Fruit fly (Drosophila melanogaster): Measurements from ENCODE around the gene drd.

Gene drd

DNA sequence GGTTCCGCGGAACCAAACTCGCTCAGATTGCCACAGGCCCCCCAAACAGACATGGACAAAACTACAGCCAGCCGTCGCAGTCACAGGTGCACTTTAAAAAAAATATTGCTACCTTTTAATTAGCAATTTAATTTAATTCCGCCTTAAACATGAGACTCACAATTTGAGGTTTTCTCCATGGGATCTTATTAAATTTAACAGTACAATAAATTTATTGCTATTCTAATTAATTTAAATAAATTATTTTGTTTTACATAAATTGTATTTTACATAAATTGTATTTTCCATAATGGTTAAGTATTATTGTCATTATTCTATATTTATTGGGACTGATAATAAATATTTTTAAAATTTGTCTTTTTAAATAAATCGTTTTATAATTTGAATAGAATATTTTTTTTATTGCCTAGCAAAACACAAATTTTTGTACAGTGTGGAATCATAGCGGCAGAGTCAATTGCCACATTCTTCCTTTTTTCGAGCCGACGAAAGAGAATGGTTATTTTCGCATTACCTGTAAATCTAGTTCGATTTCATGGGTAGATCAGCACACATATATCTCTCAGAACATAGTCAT is 2.0 kb upstream of the drd start (continued):
- TF ChIP-seq CG43689 (GFP tag; IDR thresholded peaks at IDR 0.05), result no peak
- no peak for TF ChIP-seq repo (GFP tag; optimal IDR thresholded peaks at IDR 0.05)
- TF ChIP-seq Rx (GFP tag; IDR thresholded peaks at IDR 0.05), result no peak
- TF ChIP-seq Fer1 (GFP tag; optimal IDR thresholded peaks at IDR 0.05), result no peak
- TF ChIP-seq tap (tag; optimal IDR thresholded peaks at IDR 0.05), result no peak
- no peak for TF ChIP-seq Camta (GFP tag; optimal IDR thresholded peaks at IDR 0.05)
- no peak for TF ChIP-seq bab2 (GFP tag; optimal IDR thresholded peaks at IDR 0.05)
- peak; percentile 44 for TF ChIP-seq Sox100B (GFP tag; optimal IDR thresholded peaks at IDR 0.05)
- no peak for TF ChIP-seq rib (GFP tag; IDR thresholded peaks at IDR 0.05)
- no peak for TF ChIP-seq CG6791 (GFP tag; IDR thresholded peaks at IDR 0.05; ENCODE audit: partially characterized antibody)
- TF ChIP-seq al (GFP tag; IDR thresholded peaks at IDR 0.05), result no peak
- TF ChIP-seq Drgx (GFP tag; IDR thresholded peaks at IDR 0.05), result peak; percentile 29; the same call in 1 of the 2 replicates
- TF ChIP-seq CG10979 (tag; optimal IDR thresholded peaks at IDR 0.05), result peak; percentile 6
- no peak for TF ChIP-seq amos (GFP tag; IDR thresholded peaks at IDR 0.05; ENCODE audit: partially characterized antibody)
- TF ChIP-seq sima (GFP tag; optimal IDR thresholded peaks at IDR 0.05), result no peak
- no peak for TF ChIP-seq Lim3 (GFP tag; IDR thresholded peaks at IDR 0.05)
- TF ChIP-seq pb (GFP tag; optimal IDR thresholded peaks at IDR 0.05), result no peak
- TF ChIP-seq dmrt99B (tag; optimal IDR thresholded peaks at IDR 0.05), result peak; percentile 57
- no peak for TF ChIP-seq lilli (GFP tag; optimal IDR thresholded peaks at IDR 0.05)
- no peak for TF ChIP-seq GATAe (GFP tag; conservative IDR thresholded peaks at IDR 0.05)
- no peak for TF ChIP-seq inv (GFP tag; IDR thresholded peaks at IDR 0.05; ENCODE audit: partially characterized antibody)
- TF ChIP-seq vnd (GFP tag; IDR thresholded peaks at IDR 0.05; ENCODE audit: partially characterized antibody), result no peak
- TF ChIP-seq sens (GFP tag), result no peak
- no peak for TF ChIP-seq slp2 (GFP tag; optimal IDR thresholded peaks at IDR 0.05)
- no peak for TF ChIP-seq pum (GFP tag; optimal IDR thresholded peaks at IDR 0.05)
- TF ChIP-seq pfk (GFP tag; optimal IDR thresholded peaks at IDR 0.05), result no peak
- no peak for TF ChIP-seq org-1 (GFP tag; optimal IDR thresholded peaks at IDR 0.05)
- TF ChIP-seq croc (GFP tag; conservative IDR thresholded peaks at IDR 0.05), result no peak
- no peak for TF ChIP-seq Vsx1 (GFP tag; optimal IDR thresholded peaks at IDR 0.05)
- TF ChIP-seq CG2712 (tag; optimal IDR thresholded peaks at IDR 0.05), result peak; percentile 37
- no peak for TF ChIP-seq CG8388 (GFP tag; optimal IDR thresholded peaks at IDR 0.05)
- peak; percentile 49 for TF ChIP-seq Sox102F (GFP tag; optimal IDR thresholded peaks at IDR 0.05)
- no peak for TF ChIP-seq CG1832 (GFP tag; optimal IDR thresholded peaks at IDR 0.05)
- TF ChIP-seq CG10147 (GFP tag; optimal IDR thresholded peaks at IDR 0.05), result no peak
- TF ChIP-seq btn (GFP tag; optimal IDR thresholded peaks at IDR 0.05), result no peak
- no peak for TF ChIP-seq Deaf1 (tag; optimal IDR thresholded peaks at IDR 0.05)
- no peak for TF ChIP-seq CG13775 (GFP tag; optimal IDR thresholded peaks at IDR 0.05)
- TF ChIP-seq Ssrp (tag; optimal IDR thresholded peaks at IDR 0.05), result peak; percentile 40
- no peak for TF ChIP-seq CG10321 (GFP tag; IDR thresholded peaks at IDR 0.05)
- TF ChIP-seq mld (GFP tag; IDR thresholded peaks at IDR 0.05; ENCODE audit: partially characterized antibody), result no peak
- no peak for TF ChIP-seq D19A (tag; optimal IDR thresholded peaks at IDR 0.05)
- TF ChIP-seq CG18764 (GFP tag; optimal IDR thresholded peaks at IDR 0.05), result no peak
- peak; percentile 63; the same call in 2 of the 3 replicates for TF ChIP-seq CG17361 (GFP tag; IDR thresholded peaks at IDR 0.05)
- no peak for TF ChIP-seq wor (GFP tag; IDR thresholded peaks at IDR 0.05)
- no peak for TF ChIP-seq crol (GFP tag; IDR thresholded peaks at IDR 0.05)
- TF ChIP-seq CG30020 (tag; optimal IDR thresholded peaks at IDR 0.05), result no peak
- no peak for TF ChIP-seq maf-S (GFP tag; optimal IDR thresholded peaks at IDR 0.05)
- TF ChIP-seq HmgD (GFP tag; optimal IDR thresholded peaks at IDR 0.05), result no peak
- no peak for TF ChIP-seq H2.0 (GFP tag; IDR thresholded peaks at IDR 0.05)
- no peak for TF ChIP-seq exex (tag; optimal IDR thresholded peaks at IDR 0.05)
- TF ChIP-seq B-H1 (GFP tag; IDR thresholded peaks at IDR 0.05), result no peak
